Fruit fly (Drosophila melanogaster) S2 (cell line): ENCODE results near the gene CG10949.

Experiments used
- CG8478 ChIP-seq: fragments of >200 bp; optimal IDR thresholded peaks from 2 replicates; lab custom pipeline; 2018
- CTCF ChIP-seq, 2 experiments: fragments of >200 bp; optimal IDR thresholded peaks; 2 replicates each; lab custom pipeline; 2018

Gene CG10949

DNA sequence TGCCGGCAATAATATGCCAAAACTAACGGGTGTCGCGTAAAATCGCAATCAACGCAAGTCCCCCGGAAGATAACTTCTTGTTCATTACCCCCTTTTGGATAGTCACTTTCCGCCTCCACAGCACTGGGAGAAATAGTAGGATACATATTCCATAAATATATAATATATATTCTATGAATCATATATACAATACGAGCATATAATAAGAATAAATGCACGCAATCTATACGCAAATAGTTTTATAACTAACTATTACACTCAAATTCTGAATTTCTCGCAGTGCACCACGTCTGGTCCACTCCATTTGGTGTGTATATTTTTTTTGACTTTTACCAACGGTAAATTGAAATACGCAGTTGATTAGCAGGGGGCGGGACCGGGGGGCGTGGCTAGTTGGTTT is 46.6 kb downstream of the CG10949 start:
- TF ChIP-seq CG8478 (lab: Kevin White, UChicago) (no peak), CTCF (optimal IDR thresholded peaks at IDR 0.05; lab: Kevin White, UChicago) (no peak)
